Worm (Caenorhabditis elegans): Measurements from ENCODE around the gene C30B5.17.

DNA sequence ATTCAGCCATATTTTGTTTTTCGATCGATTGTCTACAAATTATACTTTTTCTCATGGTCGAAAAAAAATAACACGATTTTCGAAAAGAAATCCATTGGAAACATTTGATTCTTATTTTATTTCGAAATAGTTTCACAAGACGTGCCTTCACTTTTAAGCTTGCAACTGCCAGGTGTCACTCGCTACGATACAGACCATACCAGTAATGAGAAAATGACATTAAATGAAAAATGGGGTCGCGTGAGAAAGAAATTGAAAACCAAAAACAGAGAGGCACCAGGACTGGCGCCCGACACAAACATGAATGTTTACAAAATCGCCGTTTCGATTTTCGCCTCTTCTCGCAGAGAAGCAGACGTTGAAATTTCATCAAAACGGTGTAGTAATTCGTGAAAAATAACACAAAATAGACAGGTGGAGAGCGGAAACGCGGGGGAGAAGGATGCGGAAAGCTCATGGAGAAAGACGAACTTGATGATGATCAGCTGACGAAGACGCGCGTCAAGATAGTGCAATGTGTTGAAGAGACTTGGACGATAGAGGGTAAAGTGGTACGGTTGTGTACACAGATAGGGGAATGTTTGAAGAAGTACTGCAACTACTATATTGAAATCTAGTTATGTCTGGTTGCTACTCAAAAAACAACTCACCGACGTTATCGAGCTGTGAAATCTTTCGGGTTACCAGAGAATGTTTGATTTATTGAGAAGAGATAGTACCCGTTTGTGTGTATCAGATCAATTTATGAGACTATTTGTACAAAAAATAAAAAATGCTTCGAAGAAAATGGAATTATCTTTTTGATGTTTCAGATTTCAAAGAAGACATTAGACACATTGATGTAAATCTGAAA is 33.5 kb upstream of the C30B5.17 start:
- TF ChIP-seq alr-1 (tag; optimal IDR thresholded peaks at IDR 0.05), result no peak
- TF ChIP-seq unc-62 (GFP tag; optimal IDR thresholded peaks at IDR 0.05), result no peak
- TF ChIP-seq zag-1 (tag; optimal IDR thresholded peaks at IDR 0.05), result no peak
- TF ChIP-seq ztf-11 (tag; optimal IDR thresholded peaks at IDR 0.05), result no peak
- no peak for TF ChIP-seq aly-2 (tag; optimal IDR thresholded peaks at IDR 0.05)
- no peak for TF ChIP-seq nhr-6 (tag; optimal IDR thresholded peaks at IDR 0.05)
- no peak for TF ChIP-seq lin-39 (tag; optimal IDR thresholded peaks at IDR 0.05)
- no peak for TF ChIP-seq elt-3 (tag; optimal IDR thresholded peaks at IDR 0.05)
- TF ChIP-seq fos-1 (tag; optimal IDR thresholded peaks at IDR 0.05), result no peak
